Worm (Caenorhabditis elegans) whole organism, L2 larva: Measurements from ENCODE around the gene Y104H12D.2.

Experiments used
- C34F6.9 ChIP-seq: fragments of 150-350 bp; optimal IDR thresholded peaks from 2 replicates; lab custom pipeline; 2014; ENCODE audit warnings: missing biosample characterization, missing genetic modification characterization
- F13H6.1 ChIP-seq: sonication (generic microtip); optimal IDR thresholded peaks from 2 replicates; lab custom pipeline; 2016; ENCODE audit warnings: missing genetic modification characterization, missing compliant biosample characterization
- R02D3.7 ChIP-seq: fragments of 150-350 bp; optimal IDR thresholded peaks from 2 replicates; lab custom pipeline; 2014; ENCODE audit warnings: missing biosample characterization, missing genetic modification characterization
- Y55F3AM.14 ChIP-seq: fragments of 200-800 bp; sonication (Bioruptor generic); optimal IDR thresholded peaks from 2 replicates; lab custom pipeline; 2018; ENCODE audit warnings: mild to moderate bottlenecking, missing genetic modification characterization, missing compliant biosample characterization
- ZK546.5 ChIP-seq: sonication (generic microtip); optimal IDR thresholded peaks from 2 replicates; lab custom pipeline; 2017; ENCODE audit warnings: missing biosample characterization, missing genetic modification characterization
- alr-1 ChIP-seq: fragments of 150-350 bp; optimal IDR thresholded peaks from 2 replicates; lab custom pipeline; 2014; ENCODE audit warnings: missing biosample characterization, missing genetic modification characterization
- aly-2 ChIP-seq: fragments of 150-350 bp; optimal IDR thresholded peaks from 2 replicates; lab custom pipeline; 2014; ENCODE audit warnings: missing biosample characterization, missing genetic modification characterization
- ama-1 ChIP-seq: fragments of 150-350 bp; optimal IDR thresholded peaks from 2 replicates; lab custom pipeline; 2018; ENCODE audit warnings: inconsistent platforms
- blmp-1 ChIP-seq: sonication (generic microtip); optimal IDR thresholded peaks from 2 replicates; lab custom pipeline; 2017; ENCODE audit warnings: missing genetic modification characterization, mild to moderate bottlenecking, missing compliant biosample characterization, antibody characterized with exemption, moderate library complexity; ENCODE audit not compliant: insufficient read depth
- ceh-16 ChIP-seq: fragments of 150-350 bp; optimal IDR thresholded peaks from 2 replicates; lab custom pipeline; 2014; ENCODE audit warnings: missing biosample characterization, missing genetic modification characterization
- ceh-82 ChIP-seq: fragments of 150-350 bp; optimal IDR thresholded peaks from 2 replicates; lab custom pipeline; 2014; ENCODE audit warnings: missing biosample characterization, missing genetic modification characterization
- crh-2 ChIP-seq: sonication (generic microtip); optimal IDR thresholded peaks from 2 replicates; lab custom pipeline; 2017; ENCODE audit warnings: missing biosample characterization, missing genetic modification characterization
- dmd-4 ChIP-seq: sonication (generic microtip); optimal IDR thresholded peaks from 2 replicates; lab custom pipeline; 2017; ENCODE audit warnings: missing biosample characterization, missing genetic modification characterization
- egl-27 ChIP-seq: sonication (generic microtip); optimal IDR thresholded peaks from 3 replicates; lab custom pipeline; 2017; ENCODE audit warnings: missing biosample characterization, missing genetic modification reagents, missing genetic modification characterization
- elt-1 ChIP-seq: fragments of 150-350 bp; optimal IDR thresholded peaks from 2 replicates; lab custom pipeline; 2014; ENCODE audit warnings: missing biosample characterization, missing genetic modification characterization
- elt-3 ChIP-seq: sonication (generic microtip); optimal IDR thresholded peaks from 2 replicates; lab custom pipeline; 2017; ENCODE audit warnings: missing biosample characterization, missing genetic modification characterization
- fos-1 ChIP-seq: fragments of 150-350 bp; optimal IDR thresholded peaks from 2 replicates; lab custom pipeline; 2014; ENCODE audit warnings: missing biosample characterization, missing genetic modification characterization
- gmeb-1 ChIP-seq: fragments of 150-350 bp; optimal IDR thresholded peaks from 2 replicates; lab custom pipeline; 2014; ENCODE audit warnings: missing biosample characterization, missing genetic modification characterization
- lin-11 ChIP-seq: fragments of 150-350 bp; sonication (generic microtip); optimal IDR thresholded peaks from 2 replicates; lab custom pipeline; 2014; ENCODE audit warnings: missing biosample characterization, missing genetic modification characterization, inconsistent platforms, mixed read lengths
- lin-13 ChIP-seq: fragments of 150-350 bp; optimal IDR thresholded peaks from 2 replicates; lab custom pipeline; 2014; ENCODE audit warnings: missing biosample characterization, missing genetic modification reagents, missing genetic modification characterization
- lin-39 ChIP-seq: fragments of 150-350 bp; optimal IDR thresholded peaks from 2 replicates; lab custom pipeline; 2014; ENCODE audit warnings: missing biosample characterization, missing genetic modification reagents, missing genetic modification characterization
- lsy-2 ChIP-seq, 2 experiments: fragments of 150-350 bp in 1 of 2; sonication (generic microtip) in 1 of 2; optimal IDR thresholded peaks; 2 replicates each; lab custom pipeline; 2014 to 2017; ENCODE audit warnings: missing biosample characterization in 2 of 2, missing genetic modification characterization in 2 of 2
- mab-5 ChIP-seq: fragments of 150-350 bp; optimal IDR thresholded peaks from 2 replicates; lab custom pipeline; 2014; ENCODE audit warnings: missing biosample characterization, missing genetic modification characterization
- mbf-1 ChIP-seq: sonication (generic microtip); optimal IDR thresholded peaks from 2 replicates; lab custom pipeline; 2017; ENCODE audit warnings: missing biosample characterization, missing genetic modification characterization
- mdl-1 ChIP-seq, 2 experiments: fragments of 150-350 bp in 1 of 2; sonication (generic microtip) in 1 of 2; optimal IDR thresholded peaks; 2 replicates each; lab custom pipeline; 2017; ENCODE audit warnings: missing biosample characterization in 2 of 2, missing genetic modification characterization in 2 of 2
- nhr-10 ChIP-seq: sonication (generic microtip); optimal IDR thresholded peaks from 2 replicates; lab custom pipeline; 2017; ENCODE audit warnings: missing biosample characterization, missing genetic modification characterization
- nhr-11 ChIP-seq: fragments of 150-350 bp; optimal IDR thresholded peaks from 2 replicates; lab custom pipeline; 2014; ENCODE audit warnings: missing biosample characterization, missing genetic modification characterization
- nhr-12 ChIP-seq: fragments of 150-350 bp; optimal IDR thresholded peaks from 2 replicates; lab custom pipeline; 2014; ENCODE audit warnings: missing biosample characterization, missing genetic modification characterization
- nhr-129 ChIP-seq: fragments of 150-350 bp; optimal IDR thresholded peaks from 2 replicates; lab custom pipeline; 2014; ENCODE audit warnings: missing biosample characterization, missing genetic modification characterization
- nhr-21 ChIP-seq: fragments of 150-350 bp; optimal IDR thresholded peaks from 2 replicates; lab custom pipeline; 2014; ENCODE audit warnings: missing biosample characterization, missing genetic modification characterization
- nhr-23 ChIP-seq: fragments of 150-350 bp; optimal IDR thresholded peaks from 2 replicates; lab custom pipeline; 2014; ENCODE audit warnings: missing biosample characterization, missing genetic modification reagents, missing genetic modification characterization
- nhr-237 ChIP-seq: fragments of 150-350 bp; optimal IDR thresholded peaks from 2 replicates; lab custom pipeline; 2014; ENCODE audit warnings: missing biosample characterization, missing genetic modification characterization
- nhr-25 ChIP-seq: fragments of 150-350 bp; sonication (generic microtip); optimal IDR thresholded peaks from 3 replicates; lab custom pipeline; 2014; ENCODE audit warnings: missing biosample characterization, missing genetic modification characterization
- nhr-6 ChIP-seq: fragments of 150-350 bp; optimal IDR thresholded peaks from 2 replicates; lab custom pipeline; 2014; ENCODE audit warnings: missing biosample characterization, missing genetic modification characterization
- nhr-77 ChIP-seq: fragments of 150-350 bp; optimal IDR thresholded peaks from 2 replicates; lab custom pipeline; 2014; ENCODE audit warnings: missing biosample characterization, missing genetic modification characterization
- peb-1 ChIP-seq: fragments of 150-350 bp; optimal IDR thresholded peaks from 2 replicates; lab custom pipeline; 2014; ENCODE audit warnings: missing biosample characterization, missing genetic modification characterization
- sem-4 ChIP-seq: fragments of 150-350 bp; optimal IDR thresholded peaks from 2 replicates; lab custom pipeline; 2014; ENCODE audit warnings: missing biosample characterization, missing genetic modification reagents, missing genetic modification characterization
- skn-1 ChIP-seq: sonication (generic microtip); optimal IDR thresholded peaks from 2 replicates; lab custom pipeline; 2017; ENCODE audit warnings: missing biosample characterization, missing genetic modification characterization
- sma-3 ChIP-seq: sonication (generic microtip); optimal IDR thresholded peaks from 2 replicates; lab custom pipeline; 2016; ENCODE audit warnings: missing genetic modification reagents, missing genetic modification characterization, missing compliant biosample characterization
- sma-9 ChIP-seq, 2 experiments: fragments of 150-350 bp in 1 of 2; sonication (generic microtip) in 1 of 2; optimal IDR thresholded peaks; 2 replicates each; lab custom pipeline; 2014 to 2016; ENCODE audit warnings: missing genetic modification characterization in 2 of 2, mild to moderate bottlenecking in 1 of 2, missing biosample characterization in 1 of 2, missing compliant biosample characterization in 1 of 2, missing genetic modification reagents in 1 of 2, moderate library complexity in 1 of 2
- snpc-4 ChIP-seq: fragments of 150-350 bp; optimal IDR thresholded peaks from 2 replicates; lab custom pipeline; 2014; ENCODE audit warnings: missing biosample characterization, missing genetic modification characterization
- unc-39 ChIP-seq: fragments of 150-350 bp; optimal IDR thresholded peaks from 2 replicates; lab custom pipeline; 2014; ENCODE audit warnings: missing biosample characterization, missing genetic modification characterization
- unc-55 ChIP-seq: fragments of 150-350 bp; sonication (generic microtip); optimal IDR thresholded peaks from 3 replicates; lab custom pipeline; 2014; ENCODE audit warnings: missing biosample characterization, missing genetic modification reagents, missing genetic modification characterization
- unc-62 ChIP-seq: fragments of 150-350 bp; optimal IDR thresholded peaks from 2 replicates; lab custom pipeline; 2014; ENCODE audit warnings: missing biosample characterization, missing genetic modification reagents, missing genetic modification characterization
- zag-1 ChIP-seq: fragments of 150-350 bp; optimal IDR thresholded peaks from 2 replicates; lab custom pipeline; 2014; ENCODE audit warnings: missing biosample characterization, missing genetic modification characterization
- ztf-1 ChIP-seq: fragments of 200-800 bp; sonication (Bioruptor generic); conservative IDR thresholded peaks from 2 replicates; pipeline ENCODE4 v1.3.6; 2022; ENCODE audit warnings: missing genetic modification characterization, missing compliant biosample characterization
- ztf-11 ChIP-seq: sonication (generic microtip); optimal IDR thresholded peaks from 2 replicates; lab custom pipeline; 2017; ENCODE audit warnings: missing biosample characterization, missing genetic modification characterization
- ztf-4 ChIP-seq: fragments of 150-350 bp; optimal IDR thresholded peaks from 2 replicates; lab custom pipeline; 2014; ENCODE audit warnings: missing biosample characterization, missing genetic modification characterization

Y104H12D.2 gene

ce11 chrIV:1168311-1168965 lies 9.4 kb upstream of the Y104H12D.2 start:
- peak; percentile 37 for TF ChIP-seq nhr-129 (tag; lab: Kevin White, UChicago)
- TF ChIP-seq gmeb-1 (tag; lab: Kevin White, UChicago) = peak; percentile 40
- no peak for TF ChIP-seq zag-1 (tag; lab: Kevin White, UChicago)
- no peak for TF ChIP-seq ztf-1 (GFP tag; lab: Robert Waterston, UW)
- peak; percentile 45 to 87 for TF ChIP-seq mdl-1 (tag; optimal IDR thresholded peaks at IDR 0.05; lab: Kevin White, UChicago)
- TF ChIP-seq egl-27 (tag; lab: Kevin White, UChicago) = no peak
- TF ChIP-seq nhr-10 (tag; lab: Kevin White, UChicago) = no peak
- TF ChIP-seq dmd-4 (tag; lab: Kevin White, UChicago) = no peak
- TF ChIP-seq blmp-1 (tag; lab: Kevin White, UChicago) = peak; percentile 54
- no peak for TF ChIP-seq ztf-4
- peak; percentile 45 for TF ChIP-seq sma-9 (GFP tag; optimal IDR thresholded peaks at IDR 0.05; lab: Kevin White, UChicago)
- TF ChIP-seq sma-9 (tag; optimal IDR thresholded peaks at IDR 0.05; lab: Kevin White, UChicago) = no peak
- TF ChIP-seq crh-2 (tag; lab: Kevin White, UChicago) = no peak
- no peak for TF ChIP-seq lin-11 (tag; lab: Kevin White, UChicago)
- TF ChIP-seq ztf-11 (tag; lab: Kevin White, UChicago) = no peak
- no peak for TF ChIP-seq nhr-25 (tag; lab: Kevin White, UChicago)
- TF ChIP-seq aly-2 (tag; lab: Kevin White, UChicago) = no peak
- no peak for TF ChIP-seq skn-1
- TF ChIP-seq unc-62 = no peak
- TF ChIP-seq C34F6.9 (tag; lab: Kevin White, UChicago) = peak; percentile 60
- no peak for TF ChIP-seq nhr-77 (tag; lab: Kevin White, UChicago)
- TF ChIP-seq mab-5 (tag; lab: Kevin White, UChicago) = peak; percentile 12
- no peak for TF ChIP-seq ceh-82 (tag; lab: Kevin White, UChicago)
- no peak for TF ChIP-seq snpc-4
- no peak for TF ChIP-seq elt-1 (tag; lab: Kevin White, UChicago)
- peak in 1 of 2 experiments; percentile 61 for TF ChIP-seq lsy-2 (tag; optimal IDR thresholded peaks at IDR 0.05; lab: Kevin White, UChicago)
- peak; percentile 3 for TF ChIP-seq lin-13 (GFP tag; lab: Kevin White, UChicago)
- TF ChIP-seq unc-39 (tag; lab: Kevin White, UChicago) = no peak
- no peak for TF ChIP-seq nhr-23 (tag; lab: Kevin White, UChicago)
- no peak for TF ChIP-seq peb-1 (tag; lab: Kevin White, UChicago)
- TF ChIP-seq sma-3 = no peak
- no peak for TF ChIP-seq mbf-1 (tag; lab: Kevin White, UChicago)
- TF ChIP-seq R02D3.7 (tag; lab: Kevin White, UChicago) = no peak
- TF ChIP-seq elt-3 (tag; lab: Kevin White, UChicago) = no peak
- no peak for TF ChIP-seq alr-1
- no peak for TF ChIP-seq sem-4 (tag; lab: Kevin White, UChicago)
- TF ChIP-seq ZK546.5 = no peak
- TF ChIP-seq ceh-16 (tag; lab: Kevin White, UChicago) = no peak
- TF ChIP-seq nhr-237 (tag; lab: Kevin White, UChicago) = no peak
- TF ChIP-seq F13H6.1 (tag; lab: Kevin White, UChicago) = peak; percentile 22
- TF ChIP-seq nhr-6 (tag; lab: Kevin White, UChicago) = no peak
- TF ChIP-seq nhr-12 (tag; lab: Kevin White, UChicago) = no peak
- peak; percentile 63 for TF ChIP-seq Y55F3AM.14
- TF ChIP-seq nhr-21 (tag; lab: Kevin White, UChicago) = no peak
- TF ChIP-seq fos-1 = no peak
- TF ChIP-seq unc-55 (GFP tag; lab: Kevin White, UChicago) = peak; percentile 53
- no peak for TF ChIP-seq lin-39
- no peak for TF ChIP-seq ama-1 (lab: Kevin White, UChicago)
- no peak for TF ChIP-seq nhr-11 (tag; lab: Kevin White, UChicago)
